Worm (Caenorhabditis elegans): ENCODE data around the gene fbxa-60.
A peak's percentile ranks its signal among the peaks of the same experiment; 100 is the strongest.

Gene fbxa-60

ce11 chrIII:943426-943927 lies 2.6 kb downstream of the fbxa-60 start, which contains the start of gene fbxa-59:
fbxa-59 (minus strand) TSS chrIII:943476.
- TF ChIP-seq dao-5 (tag; optimal IDR thresholded peaks at IDR 0.05) (no peak), him-1 (tag; optimal IDR thresholded peaks at IDR 0.05) (no peak), W03F9.2 (tag; optimal IDR thresholded peaks at IDR 0.05) (no peak)

DNA sequence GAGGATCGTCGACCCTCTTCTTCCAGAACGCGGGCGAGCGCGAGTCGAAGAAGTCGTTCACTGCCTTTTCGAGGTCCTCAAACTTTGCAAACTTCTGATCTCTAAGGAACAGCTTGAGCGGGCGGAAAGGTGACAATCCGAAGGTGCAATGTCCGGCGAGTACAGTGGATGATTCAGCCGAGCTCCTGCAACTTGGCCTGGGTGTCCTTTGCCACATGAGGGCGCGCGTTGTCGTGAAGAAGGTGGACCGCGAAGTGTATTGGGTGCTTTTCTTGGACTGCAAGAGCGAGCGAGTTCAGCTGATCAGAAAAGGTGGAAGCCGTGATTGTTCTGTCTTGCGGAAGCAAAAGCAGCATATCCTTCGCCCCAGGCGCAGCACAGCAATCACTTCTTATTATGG lies 4.1 kb downstream of the fbxa-60 start:
- no peak for TF ChIP-seq him-1 (tag; optimal IDR thresholded peaks at IDR 0.05)
- no peak for TF ChIP-seq W03F9.2 (tag; optimal IDR thresholded peaks at IDR 0.05)
- no peak for TF ChIP-seq dao-5 (tag; optimal IDR thresholded peaks at IDR 0.05)

DNA sequence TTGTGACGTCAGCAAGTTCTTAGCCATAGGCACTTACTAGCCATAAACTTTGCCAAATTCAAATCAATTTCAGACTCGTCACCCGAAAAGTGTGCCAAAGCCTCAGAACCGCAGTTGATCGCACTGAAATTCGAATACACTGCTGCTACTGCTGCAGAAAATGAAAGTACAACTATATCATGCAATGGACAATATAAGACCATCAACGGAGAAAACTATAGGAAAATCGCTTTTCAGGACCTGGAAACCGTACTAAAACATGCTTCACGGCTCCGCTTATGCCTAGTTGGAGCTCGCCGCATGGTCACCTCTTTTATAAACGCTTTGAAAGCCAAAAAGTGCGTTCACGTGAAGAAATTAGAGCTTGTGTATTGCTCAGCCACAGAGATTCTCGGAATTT lies 7.5 kb downstream of the fbxa-60 start, which contains the start of gene fbxa-22:
fbxa-22 (plus strand) TSS at position 301 of the 400 bp plus-strand sequence.
- TF ChIP-seq him-1 (tag; optimal IDR thresholded peaks at IDR 0.05) (no peak), dao-5 (tag; optimal IDR thresholded peaks at IDR 0.05) (no peak), W03F9.2 (tag; optimal IDR thresholded peaks at IDR 0.05) (no peak)

DNA sequence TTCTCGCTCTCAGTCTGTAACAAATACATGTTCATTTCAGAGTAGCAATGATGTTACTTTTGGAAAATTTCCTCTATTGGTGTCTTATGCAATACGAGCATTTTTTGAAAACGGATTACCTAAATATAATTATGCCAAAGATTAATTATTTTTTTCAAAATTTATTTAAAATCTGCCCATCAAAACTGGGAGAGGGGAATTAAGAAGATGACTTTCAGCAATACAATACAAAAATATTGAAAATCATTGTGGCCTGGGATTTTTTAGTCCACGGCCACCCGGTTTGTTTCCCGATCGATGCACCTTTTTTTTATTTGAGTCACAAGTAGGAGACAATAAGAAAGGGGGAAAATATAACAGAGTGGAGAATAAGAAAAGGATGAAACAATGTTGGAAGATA lies 8.1 kb downstream of the fbxa-60 start, which contains the start of gene fbxa-56:
fbxa-56 (minus strand) TSS at position 101 of the 400 bp plus-strand sequence.
- TF ChIP-seq W03F9.2 (tag; optimal IDR thresholded peaks at IDR 0.05) (no peak), dao-5 (tag; optimal IDR thresholded peaks at IDR 0.05) (no peak), him-1 (tag; optimal IDR thresholded peaks at IDR 0.05) (no peak)

ce11 chrIII:936037-936507 lies 10.0 kb downstream of the fbxa-60 start, which contains the start of gene fbxa-55:
fbxa-55 (minus strand) TSS chrIII:936087.
- TF ChIP-seq W03F9.2 (tag; optimal IDR thresholded peaks at IDR 0.05): no peak
- TF ChIP-seq him-1 (tag; optimal IDR thresholded peaks at IDR 0.05): no peak
- TF ChIP-seq dao-5 (tag; optimal IDR thresholded peaks at IDR 0.05): no peak

- peak; percentile 29 for TF ChIP-seq dao-5 (tag; optimal IDR thresholded peaks at IDR 0.05)
Measured at ce11 chrIII:931405-931804, 14.7 kb downstream of the fbxa-60 start.

- TF ChIP-seq dao-5 (tag; optimal IDR thresholded peaks at IDR 0.05) (no peak), him-1 (tag; optimal IDR thresholded peaks at IDR 0.05) (no peak), W03F9.2 (tag; optimal IDR thresholded peaks at IDR 0.05) (no peak)
Measured at ce11 chrIII:926216-926615, 19.9 kb downstream of the fbxa-60 start, which contains the start of gene pef-1. pef-1 (minus strand) TSS chrIII:926316.

ce11 chrIII:919322-919721 lies 26.8 kb downstream of the fbxa-60 start, which contains the start of gene F23H11.7:
F23H11.7 (minus strand) TSS chrIII:919422.
- TF ChIP-seq W03F9.2 (tag; optimal IDR thresholded peaks at IDR 0.05) (no peak), dao-5 (tag; optimal IDR thresholded peaks at IDR 0.05) (no peak), him-1 (tag; optimal IDR thresholded peaks at IDR 0.05) (no peak)

- TF ChIP-seq him-1 (tag; optimal IDR thresholded peaks at IDR 0.05) (no peak), W03F9.2 (tag; optimal IDR thresholded peaks at IDR 0.05) (no peak), dao-5 (tag; optimal IDR thresholded peaks at IDR 0.05) (no peak)
Measured at ce11 chrIII:916897-917296, 29.2 kb downstream of the fbxa-60 start, which contains the start of gene idpp-13. idpp-13 (minus strand) TSS chrIII:916997.

DNA sequence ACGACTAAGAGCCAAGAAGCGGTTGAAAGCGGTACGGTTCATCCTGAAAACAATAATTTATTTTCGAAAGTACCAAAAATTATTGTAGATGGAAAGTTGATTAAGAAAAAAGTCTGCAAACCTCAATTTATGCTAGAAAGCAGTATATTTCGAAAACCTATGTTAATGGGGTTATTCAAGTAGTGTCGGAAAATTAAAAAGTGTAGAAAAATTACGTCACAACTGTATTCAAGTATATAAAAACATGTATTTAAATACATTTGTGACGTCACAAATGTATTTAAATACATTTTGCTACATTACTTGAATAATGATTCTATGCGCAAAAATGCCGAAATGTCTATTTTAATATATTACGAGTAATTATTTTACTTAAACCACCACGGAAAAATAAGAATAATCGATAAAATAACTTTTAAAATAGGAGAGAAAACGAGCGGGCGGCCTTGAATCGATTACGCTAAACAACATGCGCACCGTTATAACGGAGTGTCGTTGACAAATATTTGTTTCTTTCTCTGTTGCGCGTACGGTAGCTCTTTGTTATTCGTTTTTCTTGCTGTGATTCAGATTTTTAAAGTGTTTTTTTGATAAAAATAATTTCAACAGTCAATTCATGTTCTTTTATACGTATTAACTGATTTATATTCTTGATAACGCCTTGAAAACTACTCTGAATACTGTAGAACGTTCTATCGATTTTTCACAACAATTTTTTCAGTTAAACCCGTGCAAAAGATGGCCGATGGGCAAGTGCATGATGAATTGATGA lies 35.4 kb downstream of the fbxa-60 start, which contains the start of the genes F23H11.5 and bra-2:
F23H11.5 (minus strand) TSS at position 51 of the 772 bp plus-strand sequence.
bra-2 (plus strand) TSS at position 722 of the 772 bp plus-strand sequence.
- no peak for TF ChIP-seq him-1 (tag; optimal IDR thresholded peaks at IDR 0.05)
- TF ChIP-seq dao-5 (tag; optimal IDR thresholded peaks at IDR 0.05): no peak
- no peak for TF ChIP-seq W03F9.2 (tag; optimal IDR thresholded peaks at IDR 0.05)

DNA sequence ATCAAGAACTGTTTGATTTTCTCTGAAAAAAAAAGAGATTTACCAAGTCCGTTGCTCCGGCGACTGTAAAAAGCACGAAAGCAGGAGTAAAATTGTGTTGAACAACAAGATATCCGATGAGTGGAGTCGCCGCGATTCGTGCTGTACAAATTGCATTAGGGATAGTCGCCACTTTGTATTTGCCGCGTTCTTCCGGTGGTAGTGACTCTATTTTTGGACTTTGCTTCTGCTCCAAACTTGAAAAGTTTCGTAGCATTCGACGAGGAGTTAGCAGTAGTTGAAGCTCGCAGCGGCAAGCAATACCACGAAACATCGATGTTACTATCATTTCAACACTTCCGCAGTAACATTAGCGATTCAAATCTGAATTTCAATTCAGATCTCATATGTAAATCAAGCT lies 36.6 kb downstream of the fbxa-60 start, which contains the start of gene crls-1:
crls-1 (minus strand) TSS at position 363 of the 400 bp plus-strand sequence.
- no peak for TF ChIP-seq dao-5 (tag; optimal IDR thresholded peaks at IDR 0.05)
- TF ChIP-seq him-1 (tag; optimal IDR thresholded peaks at IDR 0.05): no peak
- TF ChIP-seq W03F9.2 (tag; optimal IDR thresholded peaks at IDR 0.05): no peak

DNA sequence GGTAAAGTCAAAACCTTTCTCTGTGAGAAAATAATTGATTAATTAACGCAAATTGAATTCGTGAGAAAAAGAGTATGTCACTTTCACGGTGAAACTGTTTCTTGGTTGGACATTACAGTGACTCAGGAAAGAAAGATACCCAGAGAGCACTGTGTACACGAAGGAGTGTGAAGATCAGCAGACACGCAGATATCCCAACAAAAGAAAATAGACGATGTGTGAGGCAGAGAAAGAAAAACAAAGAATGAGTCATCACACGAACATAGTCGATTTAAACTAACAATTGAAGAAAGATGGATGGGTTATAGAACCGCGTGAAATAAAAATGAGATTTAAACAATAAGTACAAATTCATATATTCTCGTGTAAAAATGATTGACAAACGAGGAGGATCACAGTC lies 38.1 kb downstream of the fbxa-60 start:
- no peak for TF ChIP-seq him-1 (tag; optimal IDR thresholded peaks at IDR 0.05)
- TF ChIP-seq W03F9.2 (tag; optimal IDR thresholded peaks at IDR 0.05): no peak
- no peak for TF ChIP-seq dao-5 (tag; optimal IDR thresholded peaks at IDR 0.05)

DNA sequence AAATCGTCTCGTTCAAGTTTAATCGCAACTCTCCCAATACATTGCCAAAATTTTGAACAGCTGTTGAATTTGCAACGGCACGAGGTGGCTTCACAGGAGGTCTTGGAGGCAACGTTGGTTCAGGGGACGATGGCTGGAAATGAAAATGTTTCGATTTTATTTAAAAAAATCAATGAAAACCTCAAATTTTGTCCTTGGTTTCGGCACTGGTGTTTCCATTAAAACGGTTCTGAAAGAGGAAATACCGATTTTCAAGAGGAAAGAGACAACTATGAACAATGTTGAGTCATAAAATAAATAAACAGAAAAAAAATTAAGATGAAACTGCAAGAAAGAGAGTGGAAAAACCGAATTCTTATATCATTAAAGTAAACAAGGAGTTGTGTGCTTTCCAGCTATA lies 38.8 kb downstream of the fbxa-60 start, which contains the start of gene F23H11.4:
F23H11.4 (minus strand) TSS at position 229 of the 400 bp plus-strand sequence.
- TF ChIP-seq W03F9.2 (tag; optimal IDR thresholded peaks at IDR 0.05) (no peak), him-1 (tag; optimal IDR thresholded peaks at IDR 0.05) (no peak), dao-5 (tag; optimal IDR thresholded peaks at IDR 0.05) (no peak)

Measured in whole organism, L4/young adult.